Fruit fly (Drosophila melanogaster) whole organism: ENCODE data around the gene Psn.

Source experiments
- CG8478 ChIP-seq: fragments of >200 bp; optimal IDR thresholded peaks from 2 replicates; lab custom pipeline; 2018; ENCODE audit warnings: inconsistent platforms
- Dll ChIP-seq: fragments of >200 bp; optimal IDR thresholded peaks from 2 replicates; lab custom pipeline; 2017
- pan ChIP-seq: fragments of >200 bp; optimal IDR thresholded peaks from 2 replicates; lab custom pipeline; 2017
- psq ChIP-seq: fragments of >200 bp; optimal IDR thresholded peaks from 2 replicates; lab custom pipeline; 2017

DNA sequence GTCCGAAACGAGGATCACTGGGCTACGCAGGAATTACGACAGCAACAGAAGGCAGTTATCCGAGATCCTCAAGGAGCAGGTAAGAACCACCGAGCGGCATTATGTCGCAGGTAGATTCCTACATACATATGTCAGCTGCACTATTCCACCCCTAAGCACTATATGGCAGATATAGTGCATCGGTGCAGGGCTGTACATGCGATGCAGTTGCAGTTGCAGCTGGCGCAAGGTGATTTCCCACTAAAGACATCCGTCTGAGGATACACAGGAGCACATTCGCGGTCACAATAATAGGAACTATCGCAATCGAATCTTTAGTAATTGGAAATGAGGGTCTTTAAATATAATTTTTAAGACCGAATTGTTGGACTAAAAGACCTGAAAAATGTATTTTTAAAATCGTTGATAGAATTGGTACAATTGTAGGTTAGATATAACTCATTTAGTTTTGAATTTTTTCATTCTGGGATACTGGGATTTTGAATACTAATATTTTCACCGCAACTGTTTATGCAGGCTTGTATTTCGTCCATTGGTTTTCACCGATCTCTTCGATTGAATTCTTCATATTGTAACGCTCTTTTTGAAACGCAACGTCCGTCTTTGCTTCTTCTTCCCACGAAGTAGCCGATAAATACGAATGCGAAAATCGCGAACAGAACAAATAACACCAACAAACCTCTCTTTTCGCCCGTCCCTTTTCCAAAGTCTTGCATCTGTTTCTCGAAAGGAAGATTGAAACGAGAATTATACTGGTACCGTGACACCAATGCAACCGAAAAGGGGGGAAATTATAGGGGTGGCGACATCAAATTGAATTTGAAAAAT, 29.4 kb upstream of the Psn start:
- TF ChIP-seq psq (lab: Kevin White, UChicago) (no peak), CG8478 (no peak), Dll (lab: Kevin White, UChicago) (no peak), pan (no peak)
